Fruit fly (Drosophila melanogaster) whole organism, prepupa: ENCODE data around the gene RhoGAP19D.

Source experiments
- Blimp-1 ChIP-seq: fragments of 200-800 bp; sonication (Bioruptor generic); optimal IDR thresholded peaks from 3 replicates; lab custom pipeline; 2017; ENCODE audit warnings: missing biosample characterization, missing genetic modification characterization, mild to moderate bottlenecking, moderate library complexity, missing genetic modification reagents
- CG10631 ChIP-seq: fragments of 200-800 bp; sonication (Bioruptor generic); optimal IDR thresholded peaks from 2 replicates; lab custom pipeline; 2016; ENCODE audit warnings: missing biosample characterization, missing genetic modification characterization
- CG10669 ChIP-seq: fragments of 200-800 bp; sonication (Bioruptor generic); optimal IDR thresholded peaks from 3 replicates; lab custom pipeline; 2018; ENCODE audit warnings: missing biosample characterization, mild to moderate bottlenecking, missing genetic modification characterization, moderate library complexity
- CG11294 ChIP-seq: fragments of 200-800 bp; sonication (Bioruptor generic); IDR thresholded peaks from 2 replicates; pipeline ENCODE4 v1.3.6; 2022; ENCODE audit warnings: missing biosample characterization, missing genetic modification characterization
- CG15336 ChIP-seq: fragments of 200-800 bp; sonication (Bioruptor generic); IDR thresholded peaks from 2 replicates; pipeline ENCODE4 v1.3.6; 2022; ENCODE audit warnings: missing biosample characterization, missing genetic modification characterization
- CG31627 ChIP-seq: fragments of 200-800 bp; sonication (Bioruptor generic); optimal IDR thresholded peaks from 3 replicates; lab custom pipeline; 2016; ENCODE audit warnings: missing biosample characterization, missing genetic modification characterization
- CG34406 ChIP-seq: fragments of 200-800 bp; sonication (Bioruptor generic); optimal IDR thresholded peaks from 3 replicates; lab custom pipeline; 2016; ENCODE audit warnings: missing biosample characterization, missing genetic modification characterization
- CG3919 ChIP-seq: fragments of 200-800 bp; sonication (Bioruptor generic); optimal IDR thresholded peaks from 3 replicates; lab custom pipeline; 2016; ENCODE audit warnings: missing biosample characterization, missing genetic modification characterization
- CG4318 ChIP-seq: fragments of 200-800 bp; sonication (Bioruptor generic); optimal IDR thresholded peaks from 3 replicates; lab custom pipeline; 2017; ENCODE audit warnings: missing biosample characterization, mild to moderate bottlenecking, missing genetic modification characterization
- CG6163 ChIP-seq: fragments of 200-800 bp; sonication (Bioruptor generic); IDR thresholded peaks from 3 replicates; pipeline ENCODE4 v1.3.6; 2022; ENCODE audit warnings: missing biosample characterization, missing genetic modification characterization
- CG6276 ChIP-seq: fragments of 200-800 bp; sonication (Bioruptor generic); optimal IDR thresholded peaks from 2 replicates; lab custom pipeline; 2017; ENCODE audit warnings: missing biosample characterization, mild to moderate bottlenecking, missing genetic modification characterization
- CG6792 ChIP-seq: fragments of 200-800 bp; sonication (Bioruptor generic); optimal IDR thresholded peaks from 3 replicates; lab custom pipeline; 2016; ENCODE audit warnings: missing biosample characterization, missing genetic modification characterization
- CG6808 ChIP-seq: fragments of 200-800 bp; sonication (Bioruptor generic); optimal IDR thresholded peaks from 3 replicates; lab custom pipeline; 2017; ENCODE audit warnings: missing biosample characterization, missing genetic modification characterization, mild to moderate bottlenecking, moderate library complexity, missing genetic modification reagents
- CG6854 ChIP-seq: fragments of 200-800 bp; sonication (Bioruptor generic); optimal IDR thresholded peaks from 2 replicates; lab custom pipeline; 2017; ENCODE audit warnings: missing biosample characterization, mild to moderate bottlenecking, missing genetic modification characterization
- CG7368 ChIP-seq: fragments of 200-800 bp; sonication (Bioruptor generic); optimal IDR thresholded peaks from 3 replicates; lab custom pipeline; 2016; ENCODE audit warnings: missing biosample characterization, missing genetic modification characterization
- CG8119 ChIP-seq: fragments of 200-800 bp; sonication (Bioruptor generic); IDR thresholded peaks from 3 replicates; pipeline ENCODE4 v1.3.6; 2022; ENCODE audit warnings: missing biosample characterization, missing genetic modification characterization
- CG8319 ChIP-seq: fragments of 200-800 bp; sonication (Bioruptor generic); optimal IDR thresholded peaks from 3 replicates; lab custom pipeline; 2016; ENCODE audit warnings: missing biosample characterization, missing genetic modification characterization
- CG8632 ChIP-seq: fragments of 200-800 bp; sonication (Bioruptor generic); optimal IDR thresholded peaks from 3 replicates; lab custom pipeline; 2016; ENCODE audit warnings: missing biosample characterization, missing genetic modification characterization
- CG9139 ChIP-seq: fragments of 200-800 bp; sonication (Bioruptor generic); optimal IDR thresholded peaks from 3 replicates; lab custom pipeline; 2017; ENCODE audit warnings: missing biosample characterization, mild to moderate bottlenecking, missing genetic modification characterization
- Eip75B ChIP-seq: fragments of 200-800 bp; sonication (Bioruptor generic); optimal IDR thresholded peaks from 3 replicates; lab custom pipeline; 2016; ENCODE audit warnings: missing biosample characterization, missing genetic modification characterization
- Eip78C ChIP-seq: fragments of 200-800 bp; sonication (Bioruptor generic); peaks from one replicate; lab custom pipeline; 2016; ENCODE audit warnings: missing biosample characterization, missing genetic modification characterization
- Eip93F ChIP-seq: fragments of 200-800 bp; sonication (Bioruptor generic); optimal IDR thresholded peaks from 2 replicates; lab custom pipeline; 2016; ENCODE audit warnings: missing biosample characterization, mild to moderate bottlenecking, missing genetic modification characterization
- Gug ChIP-seq: fragments of 200-800 bp; sonication (Bioruptor generic); IDR thresholded peaks from 2 replicates; pipeline ENCODE4 v1.3.6; 2022; ENCODE audit warnings: missing biosample characterization, missing genetic modification characterization
- Hr38 ChIP-seq: sonication (Bioruptor generic); optimal IDR thresholded peaks from 2 replicates; lab custom pipeline; 2016; ENCODE audit warnings: missing biosample characterization, missing genetic modification characterization
- Hr39 ChIP-seq: fragments of 200-800 bp; sonication (Bioruptor generic); optimal IDR thresholded peaks from 2 replicates; lab custom pipeline; 2016; ENCODE audit warnings: missing biosample characterization, missing genetic modification characterization
- Hr4 ChIP-seq: fragments of 200-800 bp; sonication (Bioruptor generic); optimal IDR thresholded peaks from 3 replicates; lab custom pipeline; 2016; ENCODE audit warnings: missing biosample characterization, missing genetic modification characterization
- OdsH ChIP-seq: fragments of 200-800 bp; sonication (Bioruptor generic); optimal IDR thresholded peaks from 3 replicates; lab custom pipeline; 2016; ENCODE audit warnings: missing biosample characterization, missing genetic modification characterization
- Smox ChIP-seq: fragments of 200-800 bp; sonication (Bioruptor generic); optimal IDR thresholded peaks from 3 replicates; lab custom pipeline; 2016; ENCODE audit warnings: missing biosample characterization, missing genetic modification characterization
- Sox102F ChIP-seq: fragments of 200-800 bp; sonication (Bioruptor generic); optimal IDR thresholded peaks from 2 replicates; lab custom pipeline; 2016; ENCODE audit warnings: missing biosample characterization, mild to moderate bottlenecking, missing genetic modification characterization
- Sox14 ChIP-seq: fragments of 200-800 bp; sonication (Bioruptor generic); optimal IDR thresholded peaks from 3 replicates; lab custom pipeline; 2016; ENCODE audit warnings: missing biosample characterization, missing genetic modification characterization
- Sox15 ChIP-seq: fragments of 200-800 bp; sonication (Bioruptor generic); optimal IDR thresholded peaks from 3 replicates; lab custom pipeline; 2016; ENCODE audit warnings: missing biosample characterization, missing genetic modification characterization
- achi ChIP-seq: fragments of 200-800 bp; sonication (Bioruptor generic); optimal IDR thresholded peaks from 3 replicates; lab custom pipeline; 2016; ENCODE audit warnings: missing biosample characterization, missing genetic modification characterization
- acj6 ChIP-seq: fragments of 200-800 bp; sonication (Bioruptor generic); optimal IDR thresholded peaks from 3 replicates; lab custom pipeline; 2016; ENCODE audit warnings: missing biosample characterization, missing genetic modification characterization
- dac ChIP-seq: fragments of 200-800 bp; sonication (Bioruptor generic); optimal IDR thresholded peaks from 2 replicates; lab custom pipeline; 2017; ENCODE audit warnings: missing biosample characterization, mild to moderate bottlenecking, missing genetic modification characterization
- dsx ChIP-seq: fragments of 200-800 bp; optimal IDR thresholded peaks from 3 replicates; lab custom pipeline; 2019; ENCODE audit warnings: missing biosample characterization, mild to moderate bottlenecking, missing genetic modification characterization, moderate library complexity; ENCODE audit not compliant: poor library complexity, severe bottlenecking
- eg ChIP-seq: fragments of 200-800 bp; sonication (Bioruptor generic); IDR thresholded peaks from 3 replicates; pipeline ENCODE4 v1.3.6; 2022; ENCODE audit warnings: missing biosample characterization, missing genetic modification characterization
- fd59A ChIP-seq: fragments of 200-800 bp; sonication (Bioruptor generic); optimal IDR thresholded peaks from 2 replicates; lab custom pipeline; 2017; ENCODE audit warnings: missing biosample characterization, mild to moderate bottlenecking, missing genetic modification characterization, missing genetic modification reagents
- fd85E ChIP-seq: fragments of 200-800 bp; sonication (Bioruptor generic); optimal IDR thresholded peaks from 3 replicates; lab custom pipeline; 2016; ENCODE audit warnings: missing biosample characterization, missing genetic modification characterization
- fkh ChIP-seq: fragments of 200-800 bp; sonication (Bioruptor generic); optimal IDR thresholded peaks from 3 replicates; lab custom pipeline; 2017; ENCODE audit warnings: missing biosample characterization, mild to moderate bottlenecking, missing genetic modification characterization, moderate library complexity
- lz ChIP-seq: fragments of 200-800 bp; sonication (Bioruptor generic); optimal IDR thresholded peaks from 3 replicates; lab custom pipeline; 2016; ENCODE audit warnings: missing biosample characterization, missing genetic modification characterization
- net ChIP-seq: fragments of 200-800 bp; sonication (Bioruptor generic); optimal IDR thresholded peaks from 3 replicates; lab custom pipeline; 2016; ENCODE audit warnings: missing biosample characterization, missing genetic modification characterization
- pdm3 ChIP-seq: fragments of 200-800 bp; sonication (Bioruptor generic); optimal IDR thresholded peaks from 3 replicates; lab custom pipeline; 2016; ENCODE audit warnings: missing biosample characterization, missing genetic modification characterization
- salr ChIP-seq, 2 experiments: fragments of 200-800 bp; sonication (Bioruptor generic); optimal IDR thresholded peaks; 3 replicates each; lab custom pipeline; 2016 to 2018; ENCODE audit warnings: missing biosample characterization in 2 of 2, missing genetic modification characterization in 2 of 2, mild to moderate bottlenecking in 1 of 2
- ss ChIP-seq, 2 experiments: fragments of 200-800 bp; sonication (Bioruptor generic); optimal IDR thresholded peaks; 2 replicates in 1 of 2; 3 replicates in 1 of 2; lab custom pipeline; 2017 to 2018; ENCODE audit warnings: mild to moderate bottlenecking in 2 of 2, missing biosample characterization in 2 of 2, missing genetic modification characterization in 2 of 2, moderate library complexity in 1 of 2
- topi ChIP-seq: fragments of 200-800 bp; sonication (Bioruptor generic); optimal IDR thresholded peaks from 3 replicates; lab custom pipeline; 2016; ENCODE audit warnings: missing biosample characterization, missing genetic modification characterization
- vri ChIP-seq: fragments of 200-800 bp; sonication (Bioruptor generic); optimal IDR thresholded peaks from 3 replicates; lab custom pipeline; 2016; ENCODE audit warnings: missing biosample characterization, mild to moderate bottlenecking, missing genetic modification characterization

RhoGAP19D gene

DNA sequence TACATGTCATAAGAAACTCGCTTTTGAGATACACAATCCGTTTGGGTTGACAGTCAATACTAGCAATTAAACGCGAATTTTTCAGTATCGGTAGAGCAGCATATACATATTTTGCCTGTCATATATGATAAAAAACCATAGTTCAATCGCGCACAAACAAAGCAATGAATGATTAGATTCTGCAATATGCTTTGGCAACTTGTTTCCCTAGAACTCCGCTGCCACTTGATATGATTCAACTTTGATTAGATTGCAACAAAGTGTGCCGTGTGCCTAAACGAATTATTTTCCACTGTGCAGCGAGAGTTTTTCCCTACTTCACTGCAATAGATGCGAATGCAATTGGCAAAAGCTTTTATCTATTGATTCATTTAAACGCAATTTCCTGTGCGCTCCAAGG is 8.9 kb downstream of the RhoGAP19D start (continued):
- TF ChIP-seq Hr4 (GFP tag; lab: Kevin White, UChicago) = no peak
- no peak for TF ChIP-seq fd59A (GFP tag; lab: Kevin White, UChicago)
- TF ChIP-seq CG8119 = no peak
- no peak for TF ChIP-seq Sox14
- TF ChIP-seq Sox15 (GFP tag; lab: Kevin White, UChicago) = no peak
- TF ChIP-seq topi = no peak
- no peak for TF ChIP-seq Eip93F (GFP tag; lab: Kevin White, UChicago)
- no peak for TF ChIP-seq CG8632 (GFP tag; lab: Kevin White, UChicago)
- no peak for TF ChIP-seq CG31627 (GFP tag; lab: Kevin White, UChicago)
- no peak for TF ChIP-seq CG6854 (GFP tag; lab: Kevin White, UChicago)
- TF ChIP-seq fd85E (GFP tag; lab: Kevin White, UChicago) = no peak
- no peak for TF ChIP-seq dsx (GFP tag; lab: Kevin White, UChicago)
- no peak for TF ChIP-seq CG4318 (GFP tag; lab: Kevin White, UChicago)
- no peak for TF ChIP-seq CG15336 (GFP tag; lab: Robert Waterston, UW)
- TF ChIP-seq dac (GFP tag; lab: Kevin White, UChicago) = no peak
- TF ChIP-seq Gug (GFP tag; lab: Robert Waterston, UW) = no peak
- TF ChIP-seq pdm3 (GFP tag; lab: Kevin White, UChicago) = no peak
- no peak for TF ChIP-seq CG7368 (GFP tag; lab: Kevin White, UChicago)
- TF ChIP-seq CG3919 (GFP tag; lab: Kevin White, UChicago) = no peak
- TF ChIP-seq Blimp-1 (GFP tag; lab: Kevin White, UChicago) = no peak
- TF ChIP-seq CG6276 (GFP tag; lab: Kevin White, UChicago) = no peak
- TF ChIP-seq lz (GFP tag; lab: Kevin White, UChicago) = no peak

DNA sequence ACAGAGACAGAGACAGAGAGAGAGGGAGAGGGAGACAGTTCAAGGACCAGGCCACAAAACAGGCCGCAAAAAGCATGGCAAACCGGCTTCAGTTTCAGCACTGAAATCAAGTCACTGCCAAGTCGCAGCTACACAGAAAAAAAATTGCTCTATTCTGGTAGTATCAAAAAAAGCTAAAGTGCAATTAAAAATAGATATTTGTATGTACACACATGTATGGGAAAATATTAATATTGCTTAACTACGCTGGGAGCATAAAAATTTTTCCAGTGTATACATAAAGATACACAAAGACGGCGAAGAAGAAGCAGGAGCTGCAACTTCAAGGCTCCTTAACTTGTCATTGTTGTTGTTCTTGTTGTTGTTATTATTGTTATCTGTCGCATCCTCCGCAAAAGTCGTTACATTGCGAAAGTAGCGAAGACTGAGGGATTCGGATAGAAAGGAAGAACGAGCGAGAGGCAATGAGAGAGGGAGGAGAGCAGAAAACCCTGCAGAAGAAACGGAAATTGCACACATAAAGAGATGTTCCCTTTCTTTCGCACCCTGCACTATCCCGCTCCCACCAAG is 9.4 kb downstream of the RhoGAP19D start:
- peak; percentile 62 to 95 for TF ChIP-seq salr (GFP tag; optimal IDR thresholded peaks at IDR 0.05; lab: Kevin White, UChicago)
- TF ChIP-seq CG10669 (GFP tag; lab: Kevin White, UChicago) = peak; percentile 86
- no peak for TF ChIP-seq fkh (GFP tag; lab: Kevin White, UChicago)
- peak; percentile 98 for TF ChIP-seq Eip75B (GFP tag; lab: Kevin White, UChicago)
- TF ChIP-seq CG8319 (GFP tag; lab: Kevin White, UChicago) = peak; percentile 52
- peak; percentile 87 for TF ChIP-seq CG15336 (GFP tag; lab: Robert Waterston, UW)
- TF ChIP-seq ss (GFP tag; optimal IDR thresholded peaks at IDR 0.05; lab: Kevin White, UChicago) = peak; percentile 92 to 96
- peak; percentile 96 for TF ChIP-seq Smox
- peak; percentile 93 for TF ChIP-seq CG34406 (GFP tag; lab: Kevin White, UChicago)
- peak; percentile 67 for TF ChIP-seq CG7368 (GFP tag; lab: Kevin White, UChicago)
- peak; percentile 91 for TF ChIP-seq Eip93F (GFP tag; lab: Kevin White, UChicago)
- TF ChIP-seq CG8119 = peak; percentile 94
- TF ChIP-seq eg (GFP tag; lab: Robert Waterston, UW) = peak; percentile 93
- peak; percentile 90 for TF ChIP-seq CG4318 (GFP tag; lab: Kevin White, UChicago)
- peak; percentile 91 for TF ChIP-seq net (GFP tag; lab: Kevin White, UChicago)
- peak; percentile 95 for TF ChIP-seq achi
- peak; percentile 95 for TF ChIP-seq CG8632 (GFP tag; lab: Kevin White, UChicago)
- TF ChIP-seq OdsH (GFP tag; lab: Kevin White, UChicago) = peak; percentile 94
- peak; percentile 97 for TF ChIP-seq Sox14
- peak; percentile 52 for TF ChIP-seq CG6276 (GFP tag; lab: Kevin White, UChicago)
- TF ChIP-seq CG11294 (GFP tag; lab: Robert Waterston, UW) = peak; percentile 85
- TF ChIP-seq topi = peak; percentile 93
- peak; percentile 95 for TF ChIP-seq acj6 (GFP tag; lab: Kevin White, UChicago)
- peak; percentile 83 for TF ChIP-seq dac (GFP tag; lab: Kevin White, UChicago)
- TF ChIP-seq Hr4 (GFP tag; lab: Kevin White, UChicago) = peak; percentile 78
- peak; percentile 77 for TF ChIP-seq Sox15 (GFP tag; lab: Kevin White, UChicago)
- TF ChIP-seq fd59A (GFP tag; lab: Kevin White, UChicago) = peak; percentile 96
- peak; percentile 96 for TF ChIP-seq Sox102F
- TF ChIP-seq Hr39 (GFP tag; lab: Kevin White, UChicago) = peak; percentile 97
- TF ChIP-seq fd85E (GFP tag; lab: Kevin White, UChicago) = peak; percentile 29
- peak; percentile 96 for TF ChIP-seq CG6792
- peak; percentile 96 for TF ChIP-seq pdm3 (GFP tag; lab: Kevin White, UChicago)
- peak; percentile 95 for TF ChIP-seq CG6163
- peak; percentile 94 for TF ChIP-seq vri
- peak; percentile 94 for TF ChIP-seq CG10631 (GFP tag; lab: Kevin White, UChicago)
- TF ChIP-seq CG6808 (GFP tag; lab: Kevin White, UChicago) = peak; percentile 84
- peak; percentile 28 for TF ChIP-seq Hr38 (GFP tag; lab: Kevin White, UChicago)
- TF ChIP-seq CG3919 (GFP tag; lab: Kevin White, UChicago) = peak; percentile 80
- peak; percentile 98 for TF ChIP-seq lz (GFP tag; lab: Kevin White, UChicago)
- peak; percentile 99 for TF ChIP-seq Eip78C
- peak; percentile 97 for TF ChIP-seq CG31627 (GFP tag; lab: Kevin White, UChicago)
- peak; percentile 78 for TF ChIP-seq CG9139 (GFP tag; lab: Kevin White, UChicago)
